Fruit fly (Drosophila melanogaster) whole organism, embryonic: ENCODE results near the gene CG9926.

Source experiments
- Aef1 ChIP-seq: fragments of 200-800 bp; sonication (Bioruptor generic); IDR thresholded peaks from 3 replicates; pipeline ENCODE4 v1.3.6; 2022; ENCODE audit warnings: missing biosample characterization, missing genetic modification characterization
- CG10321 ChIP-seq: fragments of 200-800 bp; sonication (Bioruptor generic); IDR thresholded peaks from 2 replicates; pipeline ENCODE4 v1.3.6; 2022; ENCODE audit warnings: missing biosample characterization, missing genetic modification characterization
- CG12155 ChIP-seq: fragments of 200-800 bp; sonication (Bioruptor generic); optimal IDR thresholded peaks from 3 replicates; lab custom pipeline; 2016; ENCODE audit warnings: missing biosample characterization, missing genetic modification characterization
- CG13894 ChIP-seq: fragments of 200-800 bp; sonication (Bioruptor generic); optimal IDR thresholded peaks from 3 replicates; lab custom pipeline; 2018; ENCODE audit warnings: missing biosample characterization, mild to moderate bottlenecking, missing genetic modification characterization, moderate library complexity
- CG16813 ChIP-seq: fragments of 200-800 bp; sonication (Bioruptor generic); IDR thresholded peaks from 3 replicates; pipeline ENCODE4 v1.3.6; 2022; ENCODE audit warnings: missing biosample characterization, missing genetic modification characterization; ENCODE audit not compliant: partially characterized antibody
- CG30020 ChIP-seq: fragments of 200-800 bp; optimal IDR thresholded peaks from 2 replicates; lab custom pipeline; 2019; ENCODE audit warnings: missing biosample characterization, mild to moderate bottlenecking, missing genetic modification characterization, moderate library complexity
- CG34422 ChIP-seq: fragments of 200-800 bp; sonication (Bioruptor generic); IDR thresholded peaks from 3 replicates; pipeline ENCODE4 v1.3.6; 2022; ENCODE audit warnings: missing biosample characterization, missing genetic modification characterization
- CG3995 ChIP-seq: fragments of 200-800 bp; sonication (Bioruptor generic); optimal IDR thresholded peaks from 3 replicates; lab custom pipeline; 2016; ENCODE audit warnings: missing biosample characterization, missing genetic modification characterization
- CG4360 ChIP-seq: fragments of 200-800 bp; sonication (Bioruptor generic); IDR thresholded peaks from 2 replicates; pipeline ENCODE4 v1.3.6; 2022; ENCODE audit warnings: missing biosample characterization, missing genetic modification characterization
- CG6791 ChIP-seq: fragments of 200-800 bp; sonication (Bioruptor generic); IDR thresholded peaks from 3 replicates; pipeline ENCODE4 v1.3.6; 2022; ENCODE audit warnings: missing biosample characterization, missing genetic modification characterization; ENCODE audit not compliant: partially characterized antibody
- CG7556 ChIP-seq: fragments of 200-800 bp; sonication (Bioruptor generic); optimal IDR thresholded peaks from 2 replicates; lab custom pipeline; 2017; ENCODE audit warnings: missing biosample characterization, mild to moderate bottlenecking, missing genetic modification characterization
- CG7928 ChIP-seq: fragments of 200-800 bp; sonication (Bioruptor generic); optimal IDR thresholded peaks from 2 replicates; lab custom pipeline; 2017; ENCODE audit warnings: missing biosample characterization, mild to moderate bottlenecking, missing genetic modification characterization
- CG8281 ChIP-seq: fragments of 200-800 bp; sonication (Bioruptor generic); optimal IDR thresholded peaks from 2 replicates; lab custom pipeline; 2018; ENCODE audit warnings: missing biosample characterization, mild to moderate bottlenecking, missing genetic modification characterization, moderate library complexity
- CoRest ChIP-seq: fragments of 200-800 bp; sonication (Bioruptor generic); optimal IDR thresholded peaks from 3 replicates; lab custom pipeline; 2018; ENCODE audit warnings: missing biosample characterization, mild to moderate bottlenecking, missing genetic modification characterization, moderate library complexity
- Deaf1 ChIP-seq: fragments of 200-800 bp; optimal IDR thresholded peaks from 3 replicates; lab custom pipeline; 2019; ENCODE audit warnings: missing biosample characterization, mild to moderate bottlenecking, missing genetic modification characterization, moderate library complexity
- Dll ChIP-seq: fragments of 200-800 bp; sonication (Bioruptor generic); IDR thresholded peaks from 4 replicates; pipeline ENCODE4 v1.3.6; 2022; ENCODE audit warnings: missing biosample characterization, missing genetic modification characterization; ENCODE audit not compliant: partially characterized antibody
- ERR ChIP-seq: fragments of 200-800 bp; sonication (Bioruptor generic); optimal IDR thresholded peaks from 2 replicates; lab custom pipeline; 2016; ENCODE audit warnings: missing biosample characterization, missing genetic modification characterization
- Gug ChIP-seq: fragments of 200-800 bp; sonication (Bioruptor generic); IDR thresholded peaks from 4 replicates; pipeline ENCODE4 v1.3.6; 2022; ENCODE audit warnings: missing biosample characterization, missing genetic modification characterization
- HHEX ChIP-seq: fragments of 200-800 bp; sonication (Bioruptor generic); optimal IDR thresholded peaks from 3 replicates; lab custom pipeline; 2017; ENCODE audit warnings: missing biosample characterization, mild to moderate bottlenecking, missing genetic modification characterization, missing genetic modification reagents
- MBD-R2 ChIP-seq: fragments of 200-800 bp; sonication (Bioruptor generic); IDR thresholded peaks from 2 replicates; pipeline ENCODE4 v1.3.6; 2022; ENCODE audit warnings: missing biosample characterization, missing genetic modification characterization
- Mes4 ChIP-seq: fragments of 200-800 bp; sonication (Bioruptor generic); optimal IDR thresholded peaks from 2 replicates; lab custom pipeline; 2016; ENCODE audit warnings: missing biosample characterization, missing genetic modification characterization
- Nf-YB ChIP-seq: fragments of 200-800 bp; sonication (Bioruptor generic); optimal IDR thresholded peaks from 3 replicates; lab custom pipeline; 2019; ENCODE audit warnings: missing biosample characterization, mild to moderate bottlenecking, missing genetic modification characterization, moderate library complexity
- Ravus ChIP-seq: fragments of 200-800 bp; sonication (Bioruptor generic); IDR thresholded peaks from 2 replicates; pipeline ENCODE4 v1.3.6; 2022; ENCODE audit warnings: missing biosample characterization, missing genetic modification characterization
- TFAM ChIP-seq: fragments of 200-800 bp; sonication (Bioruptor generic); optimal IDR thresholded peaks from 2 replicates; lab custom pipeline; 2017; ENCODE audit warnings: missing biosample characterization, missing genetic modification characterization, inconsistent platforms
- Taf1 ChIP-seq: fragments of 200-800 bp; sonication (Bioruptor generic); IDR thresholded peaks from 2 replicates; pipeline ENCODE4 v1.3.6; 2022; ENCODE audit warnings: missing biosample characterization, missing genetic modification characterization
- bab2 ChIP-seq: fragments of 200-800 bp; sonication (Bioruptor generic); optimal IDR thresholded peaks from 2 replicates; lab custom pipeline; 2016; ENCODE audit warnings: missing biosample characterization, missing genetic modification characterization
- cg ChIP-seq: fragments of 200-800 bp; sonication (Bioruptor generic); optimal IDR thresholded peaks from 3 replicates; lab custom pipeline; 2019; ENCODE audit warnings: missing biosample characterization, mild to moderate bottlenecking, missing genetic modification characterization, moderate library complexity
- ci ChIP-seq: fragments of 200-800 bp; sonication (Bioruptor generic); IDR thresholded peaks from 3 replicates; pipeline ENCODE4 v1.3.6; 2022; ENCODE audit warnings: missing biosample characterization, missing genetic modification characterization
- corto ChIP-seq: fragments of 200-800 bp; sonication (Bioruptor generic); optimal IDR thresholded peaks from 2 replicates; lab custom pipeline; 2016; ENCODE audit warnings: missing biosample characterization, mild to moderate bottlenecking, missing genetic modification characterization, moderate library complexity
- crc ChIP-seq: fragments of 200-800 bp; sonication (Bioruptor generic); optimal IDR thresholded peaks from 2 replicates; lab custom pipeline; 2016; ENCODE audit warnings: missing biosample characterization, missing genetic modification characterization
- crol ChIP-seq: fragments of 200-800 bp; sonication (Bioruptor generic); IDR thresholded peaks from 2 replicates; pipeline ENCODE4 v1.3.6; 2022; ENCODE audit warnings: missing biosample characterization, missing genetic modification characterization
- dati ChIP-seq: fragments of 200-800 bp; sonication (Bioruptor generic); IDR thresholded peaks from 2 replicates; pipeline ENCODE4 v1.3.6; 2022; ENCODE audit warnings: missing biosample characterization, missing genetic modification characterization
- dmrt11E ChIP-seq: fragments of 200-800 bp; sonication (Bioruptor generic); optimal IDR thresholded peaks from 3 replicates; lab custom pipeline; 2018; ENCODE audit warnings: missing biosample characterization, mild to moderate bottlenecking, missing genetic modification characterization, moderate library complexity
- esg ChIP-seq: fragments of 200-800 bp; sonication (Bioruptor generic); conservative IDR thresholded peaks from 2 replicates; pipeline ENCODE4 v1.3.6; 2022; ENCODE audit warnings: missing biosample characterization, missing genetic modification characterization
- fru ChIP-seq: fragments of >200 bp; optimal IDR thresholded peaks from 2 replicates; lab custom pipeline; 2017
- gcm ChIP-seq: fragments of 200-800 bp; sonication (Bioruptor generic); optimal IDR thresholded peaks from 2 replicates; lab custom pipeline; 2019; ENCODE audit warnings: missing biosample characterization, mild to moderate bottlenecking, missing genetic modification characterization, moderate library complexity
- gsb-n ChIP-seq: fragments of 200-800 bp; sonication (Bioruptor generic); optimal IDR thresholded peaks from 3 replicates; lab custom pipeline; 2018; ENCODE audit warnings: missing biosample characterization, mild to moderate bottlenecking, missing genetic modification characterization
- h ChIP-seq: fragments of >200 bp; optimal IDR thresholded peaks from 2 replicates; lab custom pipeline; 2017
- hb ChIP-seq: fragments of 200-800 bp; sonication (Bioruptor generic); IDR thresholded peaks from 3 replicates; pipeline ENCODE4 v1.3.6; 2022; ENCODE audit warnings: missing biosample characterization, missing genetic modification characterization; ENCODE audit not compliant: partially characterized antibody
- insv ChIP-seq, 2 experiments: fragments of 200-800 bp; sonication (Bioruptor generic); optimal IDR thresholded peaks; 3 replicates each; lab custom pipeline; 2016 to 2018; ENCODE audit warnings: missing biosample characterization in 2 of 2, missing genetic modification characterization in 2 of 2
- jing ChIP-seq: fragments of 200-800 bp; sonication (Bioruptor generic); optimal IDR thresholded peaks from 2 replicates; lab custom pipeline; 2018; ENCODE audit warnings: missing biosample characterization, mild to moderate bottlenecking, missing genetic modification characterization
- ken ChIP-seq: fragments of 200-800 bp; sonication (Bioruptor generic); IDR thresholded peaks from 3 replicates; pipeline ENCODE4 v1.3.6; 2022; ENCODE audit warnings: missing biosample characterization, missing genetic modification characterization
- mirr ChIP-seq: fragments of 200-800 bp; sonication (Bioruptor generic); optimal IDR thresholded peaks from 3 replicates; lab custom pipeline; 2018; ENCODE audit warnings: missing biosample characterization, mild to moderate bottlenecking, missing genetic modification characterization
- oc ChIP-seq: fragments of 200-800 bp; sonication (Bioruptor generic); optimal IDR thresholded peaks from 2 replicates; lab custom pipeline; 2018; ENCODE audit warnings: missing biosample characterization, mild to moderate bottlenecking, missing genetic modification characterization, moderate library complexity
- pros ChIP-seq: fragments of 200-800 bp; sonication (Bioruptor generic); optimal IDR thresholded peaks from 3 replicates; lab custom pipeline; 2019; ENCODE audit warnings: missing biosample characterization, mild to moderate bottlenecking, missing genetic modification characterization, moderate library complexity
- sqz ChIP-seq: fragments of 200-800 bp; sonication (Bioruptor generic); optimal IDR thresholded peaks from 3 replicates; lab custom pipeline; 2018; ENCODE audit warnings: missing biosample characterization, mild to moderate bottlenecking, missing genetic modification characterization
- tll ChIP-seq, 2 experiments: fragments of 200-800 bp in 1 of 2; fragments of >200 bp in 1 of 2; sonication (Bioruptor generic) in 1 of 2; optimal IDR thresholded peaks; 2 replicates each; lab custom pipeline; 2017 to 2019; ENCODE audit warnings: missing biosample characterization in 2 of 2, missing genetic modification characterization in 2 of 2, mild to moderate bottlenecking in 1 of 2, moderate library complexity in 1 of 2
- zen2 ChIP-seq: fragments of 200-800 bp; sonication (Bioruptor generic); IDR thresholded peaks from 3 replicates; pipeline ENCODE4 v1.3.6; 2022; ENCODE audit warnings: missing biosample characterization, missing genetic modification characterization; ENCODE audit not compliant: partially characterized antibody

CG9926 gene

DNA sequence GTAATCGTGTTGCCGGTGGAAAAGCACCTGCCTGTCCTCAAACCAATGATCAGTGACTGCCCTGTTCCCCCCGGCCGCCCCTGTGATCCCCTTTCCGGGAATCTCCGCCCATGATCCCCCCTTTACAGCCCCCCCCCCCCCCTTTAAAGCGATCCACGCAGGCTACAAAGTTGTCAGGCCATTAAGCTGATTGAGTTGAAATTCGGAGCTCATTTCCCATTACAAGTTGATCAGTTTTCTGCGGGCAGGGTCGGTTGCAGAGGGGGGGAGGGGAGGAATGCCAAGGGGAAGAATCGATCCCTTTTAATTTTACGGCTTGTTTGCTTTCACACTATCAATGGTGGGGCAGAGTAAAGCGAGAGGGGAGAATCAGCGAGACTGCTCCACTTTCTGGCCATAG, 17.0 kb downstream of the CG9926 start:
- peak; percentile 10 for TF ChIP-seq gcm (GFP tag; lab: Kevin White, UChicago)
- no peak for TF ChIP-seq ERR (GFP tag; lab: Kevin White, UChicago)
- TF ChIP-seq ken (GFP tag; lab: Robert Waterston, UW) = 0 out of 3 replicates have a peak, but pooled peaks have one; percentile 13
- peak; percentile 70 for TF ChIP-seq crol (GFP tag; lab: Robert Waterston, UW)

DNA sequence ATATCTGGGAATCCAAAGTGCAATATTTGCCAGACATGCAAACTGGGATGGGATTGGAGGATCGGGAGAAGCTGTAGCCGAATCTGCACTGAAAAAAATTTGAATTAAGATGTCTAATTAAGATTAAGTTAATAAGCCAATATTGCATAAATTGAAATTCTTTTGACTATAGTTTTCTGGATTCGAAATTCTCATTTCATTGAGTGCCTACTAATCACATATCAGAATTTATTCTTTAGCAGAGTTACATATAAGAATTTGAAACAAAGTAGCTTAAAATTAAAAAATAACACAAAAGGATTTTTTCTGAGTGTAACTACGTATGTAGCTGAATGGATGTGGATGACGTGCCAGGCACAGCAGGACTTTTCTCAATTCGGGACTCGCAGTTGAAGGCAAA, 19.1 kb downstream of the CG9926 start:
- TF ChIP-seq dmrt11E (peak; percentile 2), h (lab: Kevin White, UChicago) (no peak)

DNA sequence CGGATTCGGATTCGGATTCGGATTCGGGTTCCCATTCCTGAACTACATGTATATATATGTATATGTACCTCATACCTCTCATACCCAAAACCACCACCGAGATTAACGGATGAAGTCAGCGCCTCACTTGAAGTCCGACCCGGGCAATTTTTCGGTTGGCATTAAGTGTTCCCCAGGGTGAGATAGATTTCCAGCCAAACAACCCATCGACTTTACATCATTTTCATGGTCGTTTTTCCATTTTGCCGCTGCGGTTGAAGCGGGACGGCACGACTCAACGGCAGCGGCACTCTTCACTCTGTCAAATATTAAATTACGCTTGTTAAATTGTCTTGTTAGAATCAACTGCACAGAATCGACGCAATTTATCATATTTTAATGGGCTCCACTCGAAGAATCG, 20.7 kb downstream of the CG9926 start:
- TF ChIP-seq ci (GFP tag; lab: Robert Waterston, UW) = no peak
- peak; percentile 65 for TF ChIP-seq gsb-n (tag; lab: Kevin White, UChicago)
- TF ChIP-seq corto = no peak
- TF ChIP-seq CG3995 (GFP tag; lab: Kevin White, UChicago) = no peak
- no peak for TF ChIP-seq jing (GFP tag; lab: Kevin White, UChicago)
- no peak for TF ChIP-seq Dll (GFP tag; lab: Robert Waterston, UW)
- peak; percentile 70 for TF ChIP-seq Deaf1 (tag; lab: Kevin White, UChicago)
- peak in 1 of 2 experiments; percentile 48 for TF ChIP-seq insv (GFP tag; optimal IDR thresholded peaks at IDR 0.05; lab: Kevin White, UChicago)
- no peak for TF ChIP-seq CG8281
- peak in 1 of 2 experiments; percentile 28 for TF ChIP-seq tll (GFP tag; optimal IDR thresholded peaks at IDR 0.05; lab: Kevin White, UChicago)
- peak; percentile 87 for TF ChIP-seq Nf-YB (GFP tag; lab: Kevin White, UChicago)
- TF ChIP-seq HHEX (GFP tag; lab: Kevin White, UChicago) = no peak
- TF ChIP-seq sqz (GFP tag; lab: Kevin White, UChicago) = peak; percentile 2
- TF ChIP-seq CG7928 (GFP tag; lab: Kevin White, UChicago) = no peak
- no peak for TF ChIP-seq CG30020
- no peak for TF ChIP-seq MBD-R2 (GFP tag; lab: Robert Waterston, UW)
- TF ChIP-seq fru = no peak
- TF ChIP-seq CG6791 (GFP tag; lab: Robert Waterston, UW) = no peak
- TF ChIP-seq dati (GFP tag; lab: Robert Waterston, UW) = no peak
- TF ChIP-seq TFAM (GFP tag; lab: Kevin White, UChicago) = no peak
- TF ChIP-seq CG34422 (GFP tag; lab: Robert Waterston, UW) = no peak
- TF ChIP-seq Mes4 (GFP tag; lab: Kevin White, UChicago) = no peak
- TF ChIP-seq CG12155 = no peak
- no peak for TF ChIP-seq zen2 (GFP tag; lab: Robert Waterston, UW)
- no peak for TF ChIP-seq crc (GFP tag; lab: Kevin White, UChicago)
- peak; percentile 7 for TF ChIP-seq cg (GFP tag; lab: Kevin White, UChicago)
- TF ChIP-seq CG16813 = no peak
- TF ChIP-seq CG13894 (tag; lab: Kevin White, UChicago) = no peak
- TF ChIP-seq hb (GFP tag; lab: Robert Waterston, UW) = no peak
- no peak for TF ChIP-seq Ravus (GFP tag; lab: Robert Waterston, UW)
- no peak for TF ChIP-seq bab2
- peak; percentile 65 for TF ChIP-seq CG10321 (GFP tag; lab: Robert Waterston, UW)
- TF ChIP-seq esg (GFP tag; lab: Robert Waterston, UW) = no peak
- no peak for TF ChIP-seq CG7556 (GFP tag; lab: Kevin White, UChicago)
- TF ChIP-seq Taf1 (GFP tag; lab: Robert Waterston, UW) = no peak
- peak; percentile 80 for TF ChIP-seq pros (GFP tag; lab: Kevin White, UChicago)
- TF ChIP-seq oc (tag; lab: Kevin White, UChicago) = peak; percentile 36
- no peak for TF ChIP-seq CoRest (tag; lab: Kevin White, UChicago)
- peak; percentile 1 for TF ChIP-seq mirr
- no peak for TF ChIP-seq Gug
- 0 out of 2 replicates have a peak, but pooled peaks have one; percentile 25 for TF ChIP-seq CG4360 (GFP tag; lab: Robert Waterston, UW)
- no peak for TF ChIP-seq Aef1
